Fruit fly (Drosophila melanogaster) whole organism, wandering third instar larva: ENCODE results near the gene Hph.

Source experiments
- br ChIP-seq: fragments of 200-800 bp; sonication (Bioruptor generic); optimal IDR thresholded peaks from 2 replicates; lab custom pipeline; 2016; ENCODE audit warnings: missing biosample characterization, missing genetic modification characterization
- dl ChIP-seq, 2 experiments: fragments of 175-275, 200-275 bp in 1 of 2; fragments of 200-275 bp in 1 of 2; sonication (Bioruptor generic); optimal IDR thresholded peaks; lab custom pipeline; 2018; ENCODE audit warnings: mild to moderate bottlenecking in 2 of 2, missing biosample characterization in 2 of 2, missing genetic modification characterization in 2 of 2, moderate library complexity in 2 of 2; ENCODE audit not compliant: partially characterized antibody in 2 of 2, insufficient read depth in 1 of 2
- jim ChIP-seq: fragments of 175-275, 200-325 bp; sonication (Bioruptor generic); optimal IDR thresholded peaks from 2 replicates; lab custom pipeline; 2016; ENCODE audit warnings: missing biosample characterization, mild to moderate bottlenecking, missing genetic modification characterization

DNA sequence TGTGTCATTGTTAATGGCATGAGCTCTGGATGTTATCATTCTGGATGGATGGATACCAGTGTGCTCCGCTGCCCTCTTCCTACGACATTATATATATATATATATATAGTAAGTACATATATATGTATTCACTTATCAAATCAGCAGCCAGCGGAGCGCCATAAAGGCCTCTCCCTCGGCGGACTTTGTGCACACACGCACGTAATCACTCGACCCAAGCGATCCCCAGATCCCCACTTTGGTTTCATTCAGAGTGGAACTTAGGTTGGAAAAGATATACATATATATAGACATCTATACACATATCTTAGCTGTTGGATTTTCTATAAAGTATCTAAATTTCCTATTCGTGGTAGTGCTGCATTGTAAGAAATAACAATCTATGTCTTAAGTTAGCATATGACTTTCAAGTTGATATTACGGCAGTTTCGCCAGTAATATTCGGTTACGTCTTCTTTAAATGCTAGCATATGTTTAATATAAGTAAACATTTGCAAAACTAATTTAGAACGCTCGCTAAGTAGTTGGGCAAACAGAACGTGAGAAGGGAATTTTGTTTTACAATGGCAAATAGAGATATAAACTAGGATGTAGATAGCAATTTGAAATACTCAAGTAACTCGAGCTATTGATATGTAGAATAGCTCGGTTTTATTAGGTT lies 51.4 kb downstream of the Hph start:
- TF ChIP-seq jim (GFP tag; lab: Kevin White, UChicago) (no peak), br (GFP tag; lab: Kevin White, UChicago) (no peak), dl (GFP tag; optimal IDR thresholded peaks at IDR 0.05; lab: Kevin White, UChicago; ENCODE audit: insufficient read depth in 1 of 2, partially characterized antibody in 2 of 2) (no peak)
